Worm (Caenorhabditis elegans) whole organism, young adult: ENCODE results near the gene F47B10.3.

Experiments used
- attf-3 ChIP-seq: fragments of 200-800 bp; sonication (Bioruptor generic); conservative IDR thresholded peaks from 2 replicates; pipeline ENCODE4 v1.3.6; 2022; ENCODE audit warnings: missing genetic modification reagents, missing genetic modification characterization, missing compliant biosample characterization
- efl-1 ChIP-seq: fragments of 150-350 bp; optimal IDR thresholded peaks from 2 replicates; lab custom pipeline; 2014; ENCODE audit warnings: missing biosample characterization, missing genetic modification reagents, missing genetic modification characterization
- gei-17 ChIP-seq: fragments of 200-800 bp; sonication (Bioruptor generic); optimal IDR thresholded peaks from 2 replicates; lab custom pipeline; 2018; ENCODE audit warnings: mild to moderate bottlenecking, missing genetic modification characterization, missing compliant biosample characterization
- him-1 ChIP-seq: sonication (generic microtip); optimal IDR thresholded peaks from 2 replicates; lab custom pipeline; 2016; ENCODE audit warnings: missing genotype, missing genetic modification reagents, missing genetic modification characterization, missing compliant biosample characterization
- let-526 ChIP-seq: fragments of 200-800 bp; sonication (Bioruptor generic); IDR thresholded peaks from 2 replicates; pipeline ENCODE4 v1.3.6; 2022; ENCODE audit warnings: missing genetic modification reagents, missing genetic modification characterization, missing compliant biosample characterization
- lin-26 ChIP-seq: fragments of 200-800 bp; sonication (Bioruptor generic); IDR thresholded peaks from 2 replicates; pipeline ENCODE4 v1.3.6; 2022; ENCODE audit warnings: missing genetic modification reagents, missing genetic modification characterization, missing compliant biosample characterization
- nhr-90 ChIP-seq: sonication (generic microtip); optimal IDR thresholded peaks from 2 replicates; lab custom pipeline; 2016; ENCODE audit warnings: missing genotype, mild to moderate bottlenecking, missing genetic modification characterization, missing compliant biosample characterization
- pbrm-1 ChIP-seq: fragments of 200-800 bp; sonication (Bioruptor generic); IDR thresholded peaks from 2 replicates; pipeline ENCODE4 v1.3.6; 2022; ENCODE audit warnings: missing genetic modification reagents, missing genetic modification characterization, missing compliant biosample characterization
- pha-4 ChIP-seq: fragments of 150-350 bp; sonication (generic microtip); optimal IDR thresholded peaks from 2 replicates; lab custom pipeline; 2014; ENCODE audit warnings: missing biosample characterization, missing genetic modification reagents, missing genetic modification characterization
- snpc-1.1 ChIP-seq: sonication (generic microtip); optimal IDR thresholded peaks from 2 replicates; lab custom pipeline; 2017; ENCODE audit warnings: missing genetic modification characterization, mild to moderate bottlenecking, missing compliant biosample characterization, antibody characterized with exemption, moderate library complexity, missing genotype, missing genetic modification reagents; ENCODE audit not compliant: insufficient read depth
- snpc-4 ChIP-seq, 5 experiments: fragments of 150-350 bp in 1 of 5; sonication (generic microtip) in 4 of 5; optimal IDR thresholded peaks; 2 replicates each; lab custom pipeline; 2014 to 2018; ENCODE audit warnings: missing genetic modification characterization in 5 of 5, missing biosample characterization in 3 of 5, antibody characterized with exemption in 2 of 5, mild to moderate bottlenecking in 2 of 5, missing compliant biosample characterization in 2 of 5, missing genotype in 2 of 5, moderate library complexity in 2 of 5, missing genetic modification reagents in 1 of 5
- ztf-6 ChIP-seq: fragments of 200-800 bp; sonication (Bioruptor generic); IDR thresholded peaks from 2 replicates; pipeline ENCODE4 v1.3.6; 2022; ENCODE audit warnings: missing genetic modification reagents, missing genetic modification characterization, missing compliant biosample characterization

ce11 chrX:10851202-10851601 lies 40.8 kb upstream of the F47B10.3 start:
- TF ChIP-seq him-1 (no peak), let-526 (no peak), lin-26 (GFP tag; lab: Robert Waterston, UW) (no peak), snpc-4 (GFP tag; optimal IDR thresholded peaks at IDR 0.05; lab: Kevin White, UChicago) (no peak), snpc-4 (tag; optimal IDR thresholded peaks at IDR 0.05; lab: Kevin White, UChicago) (no peak), snpc-1.1 (tag; lab: Kevin White, UChicago) (no peak), nhr-90 (tag; lab: Kevin White, UChicago) (no peak), pbrm-1 (GFP tag; lab: Robert Waterston, UW) (no peak), ztf-6 (GFP tag; lab: Robert Waterston, UW) (no peak), gei-17 (GFP tag; lab: Kevin White, UChicago) (no peak), efl-1 (GFP tag; lab: Kevin White, UChicago) (no peak), attf-3 (GFP tag; lab: Robert Waterston, UW) (no peak), pha-4 (tag; lab: Kevin White, UChicago) (no peak)
